ENCODE assay signal across 1 fruit fly cellular context in genomic region chr3L:3787595-3788151, dm6.
A peak's percentile ranks its signal among the peaks of the same experiment; 100 is the strongest.
TF ChIP-seq lines count a peak whose summit lies in the region.

No protein-coding gene starts in this region.

TF ChIP-seq in whole organism, embryonic, 481 proteins besides CTCF, POLR2A, EP300 and RAD21 (continued from another document and continues in another):
- TF ChIP-seq CG8924 (tag; optimal IDR thresholded peaks at IDR 0.05; lab: Kevin White, UChicago) (peak; percentile 92), CG1603 (tag; optimal IDR thresholded peaks at IDR 0.05; lab: Kevin White, UChicago) (peak; percentile 77), CG32772 (GFP tag; IDR thresholded peaks at IDR 0.05; lab: Robert Waterston, UW) (0 out of 2 replicates have a peak, but pooled peaks have one; percentile 22), vvl (GFP tag; IDR thresholded peaks at IDR 0.05; lab: Robert Waterston, UW) (peak; percentile 64; the same call in 1 of the 2 replicates), Stat92E (GFP tag; optimal IDR thresholded peaks at IDR 0.05; lab: Kevin White, UChicago) (peak in 1 of 3 experiments; percentile 7), unpg (GFP tag; optimal IDR thresholded peaks at IDR 0.05; lab: Kevin White, UChicago) (peak; percentile 31), run (tag; optimal IDR thresholded peaks at IDR 0.05; lab: Kevin White, UChicago) (peak; percentile 36), Asciz (GFP tag; optimal IDR thresholded peaks at IDR 0.05; lab: Kevin White, UChicago) (no peak), sc (optimal IDR thresholded peaks at IDR 0.05; lab: Kevin White, UChicago) (no peak), sc (GFP tag; optimal IDR thresholded peaks at IDR 0.05; lab: Kevin White, UChicago) (no peak), CG30020 (tag; optimal IDR thresholded peaks at IDR 0.05; lab: Kevin White, UChicago) (peak; percentile 6), CG13424 (tag; optimal IDR thresholded peaks at IDR 0.05; lab: Kevin White, UChicago) (peak; percentile 17), wdn (GFP tag; IDR thresholded peaks at IDR 0.05; lab: Robert Waterston, UW) (0 out of 2 replicates have a peak, but pooled peaks have one; percentile 14), TFAM (GFP tag; optimal IDR thresholded peaks at IDR 0.05; lab: Kevin White, UChicago) (no peak), CG15601 (tag; optimal IDR thresholded peaks at IDR 0.05; lab: Kevin White, UChicago) (peak; percentile 50), HLH54F (GFP tag; optimal IDR thresholded peaks at IDR 0.05; lab: Kevin White, UChicago) (no peak), Rx (GFP tag; IDR thresholded peaks at IDR 0.05; lab: Robert Waterston, UW) (no peak), CG1792 (GFP tag; optimal IDR thresholded peaks at IDR 0.05; lab: Kevin White, UChicago) (no peak), Hsf (GFP tag; optimal IDR thresholded peaks at IDR 0.05; lab: Kevin White, UChicago) (no peak), twi (tag; optimal IDR thresholded peaks at IDR 0.05; lab: Kevin White, UChicago) (peak; percentile 40), sob (GFP tag; IDR thresholded peaks at IDR 0.05; lab: Robert Waterston, UW) (peak; percentile 46; the same call in 1 of the 2 replicates), CG13296 (GFP tag; optimal IDR thresholded peaks at IDR 0.05; lab: Kevin White, UChicago) (peak; percentile 51), amos (GFP tag; IDR thresholded peaks at IDR 0.05; lab: Robert Waterston, UW; ENCODE audit: partially characterized antibody) (peak; percentile 55; the same call in 1 of the 2 replicates), caup (GFP tag; optimal IDR thresholded peaks at IDR 0.05; lab: Kevin White, UChicago; ENCODE audit: severe bottlenecking) (peak; percentile 54), CG2116 (GFP tag; optimal IDR thresholded peaks at IDR 0.05; lab: Kevin White, UChicago) (peak; percentile 47), HLHmδ (GFP tag; optimal IDR thresholded peaks at IDR 0.05; lab: Kevin White, UChicago) (peak; percentile 62), Mes4 (GFP tag; optimal IDR thresholded peaks at IDR 0.05; lab: Kevin White, UChicago) (peak; percentile 49), Rfx (GFP tag; IDR thresholded peaks at IDR 0.05; lab: Robert Waterston, UW) (peak; percentile 41; the same call in 1 of the 2 replicates), gce (GFP tag; IDR thresholded peaks at IDR 0.05; lab: Robert Waterston, UW) (peak; percentile 30; the same call in 1 of the 3 replicates), disco-r (GFP tag; optimal IDR thresholded peaks at IDR 0.05; lab: Kevin White, UChicago) (peak; percentile 63), gsb-n (tag; optimal IDR thresholded peaks at IDR 0.05; lab: Kevin White, UChicago) (peak; percentile 24), sug (tag; optimal IDR thresholded peaks at IDR 0.05; lab: Kevin White, UChicago) (peak; percentile 27), ATbp (GFP tag; optimal IDR thresholded peaks at IDR 0.05; lab: Kevin White, UChicago) (peak; percentile 8), CG17829 (tag; optimal IDR thresholded peaks at IDR 0.05; lab: Kevin White, UChicago) (peak; percentile 47), CG17186 (GFP tag; optimal IDR thresholded peaks at IDR 0.05; lab: Kevin White, UChicago) (peak; percentile 51), MESR4 (GFP tag; optimal IDR thresholded peaks at IDR 0.05; lab: Kevin White, UChicago) (peak; percentile 47), tgo (GFP tag; IDR thresholded peaks at IDR 0.05; lab: Robert Waterston, UW) (no peak), CG14014 (GFP tag; IDR thresholded peaks at IDR 0.05; lab: Robert Waterston, UW) (no peak; the same call in 1 of the 2 replicates), Dll (GFP tag; IDR thresholded peaks at IDR 0.05; lab: Robert Waterston, UW; ENCODE audit: partially characterized antibody) (0 out of 4 replicates have a peak, but pooled peaks have one; percentile 46), CG3281 (GFP tag; optimal IDR thresholded peaks at IDR 0.05; lab: Kevin White, UChicago) (peak; percentile 29), CG17912 (GFP tag; optimal IDR thresholded peaks at IDR 0.05; lab: Kevin White, UChicago) (peak; percentile 67), seq (GFP tag; IDR thresholded peaks at IDR 0.05; lab: Robert Waterston, UW) (peak; percentile 40; the same call in 1 of the 2 replicates), CG10209 (GFP tag; optimal IDR thresholded peaks at IDR 0.05; lab: Kevin White, UChicago) (peak; percentile 7), CG9876 (GFP tag; optimal IDR thresholded peaks at IDR 0.05; lab: Kevin White, UChicago) (no peak), Lhr (GFP tag; optimal IDR thresholded peaks at IDR 0.05; lab: Kevin White, UChicago) (peak; percentile 79), CG3407 (GFP tag; optimal IDR thresholded peaks at IDR 0.05; lab: Kevin White, UChicago) (peak; percentile 25), CG3163 (GFP tag; optimal IDR thresholded peaks at IDR 0.05; lab: Kevin White, UChicago) (peak; percentile 52), CG42726 (GFP tag; IDR thresholded peaks at IDR 0.05; lab: Robert Waterston, UW; ENCODE audit: partially characterized antibody) (peak; percentile 81), gt (GFP tag; IDR thresholded peaks at IDR 0.05; lab: Robert Waterston, UW) (no peak), chinmo (GFP tag; IDR thresholded peaks at IDR 0.05; lab: Robert Waterston, UW; ENCODE audit: partially characterized antibody) (peak; percentile 52; the same call in 1 of the 4 replicates), mam (GFP tag; optimal IDR thresholded peaks at IDR 0.05; lab: Kevin White, UChicago) (no peak), CG10321 (GFP tag; IDR thresholded peaks at IDR 0.05; lab: Robert Waterston, UW) (peak; percentile 14; the same call in 1 of the 2 replicates), Dfd (GFP tag; optimal IDR thresholded peaks at IDR 0.05; lab: Kevin White, UChicago) (no peak), sd (tag; optimal IDR thresholded peaks at IDR 0.05; lab: Kevin White, UChicago) (no peak), Hmr (GFP tag; optimal IDR thresholded peaks at IDR 0.05; lab: Kevin White, UChicago) (peak; percentile 66), zen2 (GFP tag; IDR thresholded peaks at IDR 0.05; lab: Robert Waterston, UW; ENCODE audit: partially characterized antibody) (no peak), CG2120 (GFP tag; optimal IDR thresholded peaks at IDR 0.05; lab: Kevin White, UChicago) (peak; percentile 9), HLH4C (GFP tag; IDR thresholded peaks at IDR 0.05; lab: Robert Waterston, UW; ENCODE audit: partially characterized antibody) (peak; percentile 29; the same call in 1 of the 3 replicates), CG11723 (GFP tag; optimal IDR thresholded peaks at IDR 0.05; lab: Kevin White, UChicago) (peak; percentile 48), bbx (GFP tag; IDR thresholded peaks at IDR 0.05; lab: Robert Waterston, UW; ENCODE audit: partially characterized antibody) (peak; percentile 52; the same call in 1 of the 2 replicates), NfI (GFP tag; optimal IDR thresholded peaks at IDR 0.05; lab: Kevin White, UChicago) (peak; percentile 27), Dip2 (GFP tag; IDR thresholded peaks at IDR 0.05; lab: Robert Waterston, UW) (no peak), tll (GFP tag; optimal IDR thresholded peaks at IDR 0.05; lab: Kevin White, UChicago) (peak in 1 of 2 experiments; percentile 19), peb (GFP tag; IDR thresholded peaks at IDR 0.05; lab: Robert Waterston, UW) (no peak), Pdp1 (GFP tag; optimal IDR thresholded peaks at IDR 0.05; lab: Kevin White, UChicago) (peak in 1 of 2 experiments; percentile 31), B-H2 (GFP tag; optimal IDR thresholded peaks at IDR 0.05; lab: Kevin White, UChicago) (peak; percentile 37), Sry-δ (GFP tag; optimal IDR thresholded peaks at IDR 0.05; lab: Kevin White, UChicago) (peak; percentile 20), sens (GFP tag; lab: Kevin White, UChicago) (peak; percentile 64), Aef1 (GFP tag; IDR thresholded peaks at IDR 0.05; lab: Robert Waterston, UW) (peak; percentile 44; the same call in 1 of the 3 replicates), CG9817 (tag; optimal IDR thresholded peaks at IDR 0.05; lab: Kevin White, UChicago) (no peak), Hmx (GFP tag; optimal IDR thresholded peaks at IDR 0.05; lab: Kevin White, UChicago) (no peak), CG6854 (GFP tag; optimal IDR thresholded peaks at IDR 0.05; lab: Kevin White, UChicago) (peak; percentile 57), z (GFP tag; IDR thresholded peaks at IDR 0.05; lab: Robert Waterston, UW) (peak; percentile 44; the same call in 1 of the 3 replicates), CG1233 (GFP tag; optimal IDR thresholded peaks at IDR 0.05; lab: Kevin White, UChicago) (no peak), kah (GFP tag; optimal IDR thresholded peaks at IDR 0.05; lab: Kevin White, UChicago) (peak; percentile 21), Gsc (GFP tag; IDR thresholded peaks at IDR 0.05; lab: Robert Waterston, UW) (no peak), CG12659 (GFP tag; optimal IDR thresholded peaks at IDR 0.05; lab: Kevin White, UChicago) (peak; percentile 45), Camta (GFP tag; optimal IDR thresholded peaks at IDR 0.05; lab: Kevin White, UChicago) (peak; percentile 15), CG6254 (GFP tag; optimal IDR thresholded peaks at IDR 0.05; lab: Kevin White, UChicago) (peak; percentile 32), Fer1 (GFP tag; optimal IDR thresholded peaks at IDR 0.05; lab: Kevin White, UChicago) (peak; percentile 54), CG3847 (GFP tag; IDR thresholded peaks at IDR 0.05; lab: Robert Waterston, UW) (peak; percentile 67), CG17328 (GFP tag; IDR thresholded peaks at IDR 0.05; lab: Robert Waterston, UW) (peak; percentile 36; the same call in 1 of the 2 replicates), cg (GFP tag; optimal IDR thresholded peaks at IDR 0.05; lab: Kevin White, UChicago) (peak; percentile 87), Nf-YC (tag; optimal IDR thresholded peaks at IDR 0.05; lab: Kevin White, UChicago) (peak; percentile 22), phol (tag; optimal IDR thresholded peaks at IDR 0.05; lab: Kevin White, UChicago) (no peak), insv (GFP tag; optimal IDR thresholded peaks at IDR 0.05; lab: Kevin White, UChicago) (peak in 1 of 2 experiments; percentile 61), CG9215 (GFP tag; IDR thresholded peaks at IDR 0.05; lab: Robert Waterston, UW) (no peak), her (GFP tag; optimal IDR thresholded peaks at IDR 0.05; lab: Kevin White, UChicago) (peak; percentile 16), CG1529 (GFP tag; optimal IDR thresholded peaks at IDR 0.05; lab: Kevin White, UChicago) (no peak), crol (GFP tag; IDR thresholded peaks at IDR 0.05; lab: Robert Waterston, UW) (no peak), Dek (tag; optimal IDR thresholded peaks at IDR 0.05; lab: Kevin White, UChicago) (peak; percentile 10), NC2β (GFP tag; optimal IDR thresholded peaks at IDR 0.05; lab: Kevin White, UChicago) (peak; percentile 19), Drgx (GFP tag; IDR thresholded peaks at IDR 0.05; lab: Robert Waterston, UW) (0 out of 2 replicates have a peak, but pooled peaks have one; percentile 23), odd (GFP tag; optimal IDR thresholded peaks at IDR 0.05; lab: Kevin White, UChicago) (peak; percentile 68), cad (GFP tag; optimal IDR thresholded peaks at IDR 0.05; lab: Kevin White, UChicago) (peak; percentile 12), tna (GFP tag; IDR thresholded peaks at IDR 0.05; lab: Robert Waterston, UW; ENCODE audit: partially characterized antibody) (peak; percentile 10; the same call in 1 of the 2 replicates), CG10267 (tag; optimal IDR thresholded peaks at IDR 0.05; lab: Kevin White, UChicago) (peak; percentile 41), CG34422 (GFP tag; IDR thresholded peaks at IDR 0.05; lab: Robert Waterston, UW) (peak; percentile 72; the same call in 1 of the 3 replicates), Nf-YB (GFP tag; optimal IDR thresholded peaks at IDR 0.05; lab: Kevin White, UChicago) (peak; percentile 22), CG11456 (GFP tag; IDR thresholded peaks at IDR 0.05; lab: Robert Waterston, UW) (0 out of 3 replicates have a peak, but pooled peaks have one; percentile 15), fd3F (GFP tag; optimal IDR thresholded peaks at IDR 0.05; lab: Kevin White, UChicago) (peak; percentile 6), CG4282 (GFP tag; optimal IDR thresholded peaks at IDR 0.05; lab: Kevin White, UChicago) (no peak), CG11695 (GFP tag; IDR thresholded peaks at IDR 0.05; lab: Robert Waterston, UW) (peak; percentile 45; the same call in 1 of the 3 replicates), Hr51 (GFP tag; optimal IDR thresholded peaks at IDR 0.05; lab: Kevin White, UChicago) (peak; percentile 8 to 22), hkb (optimal IDR thresholded peaks at IDR 0.05; lab: Kevin White, UChicago) (no peak), hkb (GFP tag; IDR thresholded peaks at IDR 0.05; lab: Robert Waterston, UW) (peak; percentile 56), kni (GFP tag; optimal IDR thresholded peaks at IDR 0.05; lab: Kevin White, UChicago) (peak; percentile 45), Abd-B (GFP tag; optimal IDR thresholded peaks at IDR 0.05; lab: Kevin White, UChicago) (peak; percentile 29), nau (GFP tag; optimal IDR thresholded peaks at IDR 0.05; lab: Kevin White, UChicago) (peak; percentile 38), Hand (GFP tag; optimal IDR thresholded peaks at IDR 0.05; lab: Kevin White, UChicago) (no peak), CG12299 (tag; optimal IDR thresholded peaks at IDR 0.05; lab: Kevin White, UChicago) (peak; percentile 84), zfh1 (GFP tag; IDR thresholded peaks at IDR 0.05; lab: Robert Waterston, UW) (peak; percentile 4; the same call in 1 of the 3 replicates), CG4360 (GFP tag; IDR thresholded peaks at IDR 0.05; lab: Robert Waterston, UW) (peak; percentile 81), schlank (tag; optimal IDR thresholded peaks at IDR 0.05; lab: Kevin White, UChicago) (no peak), ranshi (GFP tag; IDR thresholded peaks at IDR 0.05; lab: Robert Waterston, UW) (0 out of 2 replicates have a peak, but pooled peaks have one; percentile 22), lab (GFP tag; optimal IDR thresholded peaks at IDR 0.05; lab: Kevin White, UChicago) (peak; percentile 51), CG12391 (tag; optimal IDR thresholded peaks at IDR 0.05; lab: Kevin White, UChicago) (peak; percentile 52), CG17361 (GFP tag; IDR thresholded peaks at IDR 0.05; lab: Robert Waterston, UW) (0 out of 3 replicates have a peak, but pooled peaks have one; percentile 9), dpn (GFP tag; optimal IDR thresholded peaks at IDR 0.05; lab: Kevin White, UChicago) (no peak), CG10543 (GFP tag; optimal IDR thresholded peaks at IDR 0.05; lab: Kevin White, UChicago) (peak; percentile 43), CG6791 (GFP tag; IDR thresholded peaks at IDR 0.05; lab: Robert Waterston, UW; ENCODE audit: partially characterized antibody) (0 out of 3 replicates have a peak, but pooled peaks have one; percentile 5), mld (GFP tag; IDR thresholded peaks at IDR 0.05; lab: Robert Waterston, UW; ENCODE audit: partially characterized antibody) (no peak), CG34224 (GFP tag; IDR thresholded peaks at IDR 0.05; lab: Robert Waterston, UW; ENCODE audit: partially characterized antibody) (peak; percentile 36; the same call in 2 of the 3 replicates), scrt (GFP tag; optimal IDR thresholded peaks at IDR 0.05; lab: Kevin White, UChicago) (peak; percentile 11)
